Worm (Caenorhabditis elegans): ENCODE measurements around the gene clec-124.

- TF ChIP-seq ztf-29 (GFP tag; IDR thresholded peaks at IDR 0.05) (no peak), ztf-23 (GFP tag; IDR thresholded peaks at IDR 0.05) (no peak), cog-1 (tag; optimal IDR thresholded peaks at IDR 0.05) (no peak), ref-1 (GFP tag; conservative IDR thresholded peaks at IDR 0.05) (no peak), med-1 (GFP tag; optimal IDR thresholded peaks at IDR 0.05; ENCODE audit: insufficient read depth) (no peak), tab-1 (GFP tag; IDR thresholded peaks at IDR 0.05) (no peak), flt-1 (GFP tag; IDR thresholded peaks at IDR 0.05) (no peak), klf-2 (GFP tag; conservative IDR thresholded peaks at IDR 0.05) (no peak), T22C8.4 (GFP tag; IDR thresholded peaks at IDR 0.05) (no peak)
These were observed 32.8 kb downstream of the clec-124 start, which contains the start of gene nep-13 for ce11 chrII:3282353-3282752.

Measured in whole organism, midembryonic.